Worm (Caenorhabditis elegans): ENCODE measurements around the gene frpr-4.

- TF ChIP-seq jun-1 (tag; optimal IDR thresholded peaks at IDR 0.05) (no peak), pax-3 (tag; optimal IDR thresholded peaks at IDR 0.05) (no peak), sup-37 (GFP tag; optimal IDR thresholded peaks at IDR 0.05) (no peak), tlp-1 (tag; optimal IDR thresholded peaks at IDR 0.05) (no peak), nhr-90 (tag; optimal IDR thresholded peaks at IDR 0.05; ENCODE audit: poor library complexity) (peak; percentile 7), pag-3 (tag; optimal IDR thresholded peaks at IDR 0.05; ENCODE audit: borderline replicate concordance, insufficient read depth) (no peak), elt-2 (tag; optimal IDR thresholded peaks at IDR 0.05) (peak; percentile 78), efl-3 (GFP tag; optimal IDR thresholded peaks at IDR 0.05) (no peak), ces-1 (GFP tag; optimal IDR thresholded peaks at IDR 0.05) (no peak), mep-1 (tag; optimal IDR thresholded peaks at IDR 0.05) (no peak), lsy-2 (tag; optimal IDR thresholded peaks at IDR 0.05) (no peak)
Observed at ce11 chrII:5227768-5228167, 27.6 kb downstream of the frpr-4 start.

All from whole organism, L1 larva.